Fruit fly (Drosophila melanogaster): ENCODE measurements around the gene CG13738.

CG13738 gene

dm6 chr3L:13993742-13994719 lies 20.8 kb upstream of the CG13738 start, which contains the start of gene CtsK1 (continued):
- TF ChIP-seq zfh1 (GFP tag; IDR thresholded peaks at IDR 0.05) (peak; percentile 59; the same call in 1 of the 3 replicates), CG14860 (GFP tag; IDR thresholded peaks at IDR 0.05; ENCODE audit: partially characterized antibody) (peak; percentile 40; the same call in 2 of the 3 replicates), CG4707 (GFP tag; optimal IDR thresholded peaks at IDR 0.05) (no peak), MTF-1 (GFP tag; optimal IDR thresholded peaks at IDR 0.05; ENCODE audit: borderline replicate concordance) (no peak), tna (GFP tag; IDR thresholded peaks at IDR 0.05; ENCODE audit: partially characterized antibody) (no peak), CG12744 (GFP tag; optimal IDR thresholded peaks at IDR 0.05) (no peak)

dm6 chr3L:13993233-13993741 lies 20.0 kb upstream of the CG13738 start, which contains the start of gene CG17364:
Gene CG17364 (minus strand): TSS chr3L:13993400.
- no peak for TF ChIP-seq sd (tag; optimal IDR thresholded peaks at IDR 0.05)
- no peak for TF ChIP-seq caup (GFP tag; optimal IDR thresholded peaks at IDR 0.05; ENCODE audit: severe bottlenecking)
- TF ChIP-seq zfh1 (GFP tag; IDR thresholded peaks at IDR 0.05) = 0 out of 3 replicates have a peak, but pooled peaks have one; percentile 9
- peak; percentile 17 for TF ChIP-seq yki (optimal IDR thresholded peaks at IDR 0.05)
- 0 out of 4 replicates have a peak, but pooled peaks have one; percentile 48 for TF ChIP-seq chinmo (GFP tag; IDR thresholded peaks at IDR 0.05; ENCODE audit: partially characterized antibody)
- TF ChIP-seq CG5180 (GFP tag; optimal IDR thresholded peaks at IDR 0.05) = peak; percentile 5
- TF ChIP-seq zfh2 (GFP tag; optimal IDR thresholded peaks at IDR 0.05) = no peak
- TF ChIP-seq Deaf1 (tag; optimal IDR thresholded peaks at IDR 0.05) = peak; percentile 96
- peak; percentile 69 to 72 for TF ChIP-seq Trl (optimal IDR thresholded peaks at IDR 0.05)
- no peak for TF ChIP-seq Trl (GFP tag; optimal IDR thresholded peaks at IDR 0.05)
- TF ChIP-seq Side (GFP tag; optimal IDR thresholded peaks at IDR 0.05) = no peak
- TF ChIP-seq gt (GFP tag; IDR thresholded peaks at IDR 0.05) = no peak
- TF ChIP-seq ci (GFP tag; IDR thresholded peaks at IDR 0.05) = 0 out of 3 replicates have a peak, but pooled peaks have one; percentile 26
- TF ChIP-seq CG18599 (GFP tag; optimal IDR thresholded peaks at IDR 0.05) = peak; percentile 10
- TF ChIP-seq CG13894 (tag; optimal IDR thresholded peaks at IDR 0.05) = peak; percentile 8
- peak; percentile 10 for TF ChIP-seq BtbVII (GFP tag; optimal IDR thresholded peaks at IDR 0.05)
- TF ChIP-seq so (GFP tag; IDR thresholded peaks at IDR 0.05) = 0 out of 3 replicates have a peak, but pooled peaks have one; percentile 22

- TF ChIP-seq bsh (GFP tag; optimal IDR thresholded peaks at IDR 0.05) (no peak), Bdp1 (GFP tag; optimal IDR thresholded peaks at IDR 0.05) (no peak), CG9876 (GFP tag; optimal IDR thresholded peaks at IDR 0.05) (no peak), sr (GFP tag; IDR thresholded peaks at IDR 0.05) (no peak), CG5245 (GFP tag; optimal IDR thresholded peaks at IDR 0.05) (no peak), chinmo (GFP tag; IDR thresholded peaks at IDR 0.05; ENCODE audit: partially characterized antibody) (0 out of 4 replicates have a peak, but pooled peaks have one; percentile 22), NC2β (GFP tag; optimal IDR thresholded peaks at IDR 0.05) (no peak), ttk (GFP tag; IDR thresholded peaks at IDR 0.05) (no peak), dysf (GFP tag; IDR thresholded peaks at IDR 0.05) (no peak), CG16815 (GFP tag; optimal IDR thresholded peaks at IDR 0.05) (no peak), Xrp1 (GFP tag; IDR thresholded peaks at IDR 0.05) (no peak), Ets65A (GFP tag) (peak; percentile 64), zfh2 (GFP tag; optimal IDR thresholded peaks at IDR 0.05) (no peak), CG15601 (tag; optimal IDR thresholded peaks at IDR 0.05) (no peak), Hey (tag; optimal IDR thresholded peaks at IDR 0.05) (no peak), pnt (GFP tag; optimal IDR thresholded peaks at IDR 0.05) (no peak), CG2120 (GFP tag; optimal IDR thresholded peaks at IDR 0.05) (no peak), CG10959 (GFP tag; IDR thresholded peaks at IDR 0.05) (no peak), YL-1 (GFP tag; optimal IDR thresholded peaks at IDR 0.05) (no peak), hkb (optimal IDR thresholded peaks at IDR 0.05) (no peak), hkb (GFP tag; IDR thresholded peaks at IDR 0.05) (no peak), tna (GFP tag; IDR thresholded peaks at IDR 0.05; ENCODE audit: partially characterized antibody) (no peak), Dip3 (GFP tag; optimal IDR thresholded peaks at IDR 0.05) (no peak), CG34376 (GFP tag; optimal IDR thresholded peaks at IDR 0.05) (no peak), CG10565 (GFP tag; optimal IDR thresholded peaks at IDR 0.05) (no peak), Dfd (GFP tag; optimal IDR thresholded peaks at IDR 0.05) (no peak), crol (GFP tag; IDR thresholded peaks at IDR 0.05) (no peak)
Measured at dm6 chr3L:13991314-13991713, 18.0 kb upstream of the CG13738 start.

All from whole organism, embryonic.